Fruit fly (Drosophila melanogaster) whole organism, prepupa: ENCODE data around the gene CG42450.

Source experiments
- Blimp-1 ChIP-seq: fragments of 200-800 bp; sonication (Bioruptor generic); optimal IDR thresholded peaks from 3 replicates; lab custom pipeline; 2017; ENCODE audit warnings: missing biosample characterization, missing genetic modification characterization, mild to moderate bottlenecking, moderate library complexity, missing genetic modification reagents
- CG10669 ChIP-seq: fragments of 200-800 bp; sonication (Bioruptor generic); optimal IDR thresholded peaks from 3 replicates; lab custom pipeline; 2018; ENCODE audit warnings: missing biosample characterization, mild to moderate bottlenecking, missing genetic modification characterization, moderate library complexity
- CG11294 ChIP-seq: fragments of 200-800 bp; sonication (Bioruptor generic); IDR thresholded peaks from 2 replicates; pipeline ENCODE4 v1.3.6; 2022; ENCODE audit warnings: missing biosample characterization, missing genetic modification characterization
- CG15336 ChIP-seq: fragments of 200-800 bp; sonication (Bioruptor generic); IDR thresholded peaks from 2 replicates; pipeline ENCODE4 v1.3.6; 2022; ENCODE audit warnings: missing biosample characterization, missing genetic modification characterization
- CG1621 ChIP-seq: fragments of 200-800 bp; sonication (Bioruptor generic); optimal IDR thresholded peaks from 3 replicates; lab custom pipeline; 2018; ENCODE audit warnings: missing biosample characterization, mild to moderate bottlenecking, missing genetic modification characterization
- CG3032 ChIP-seq: fragments of 200-800 bp; optimal IDR thresholded peaks from 2 replicates; lab custom pipeline; 2019; ENCODE audit warnings: missing biosample characterization, mild to moderate bottlenecking, missing genetic modification characterization, moderate library complexity
- CG31627 ChIP-seq: fragments of 200-800 bp; sonication (Bioruptor generic); optimal IDR thresholded peaks from 3 replicates; lab custom pipeline; 2016; ENCODE audit warnings: missing biosample characterization, missing genetic modification characterization
- CG32006 ChIP-seq: fragments of 200-800 bp; sonication (Bioruptor generic); optimal IDR thresholded peaks from 3 replicates; lab custom pipeline; 2017; ENCODE audit warnings: missing biosample characterization, mild to moderate bottlenecking, missing genetic modification characterization
- CG34406 ChIP-seq: fragments of 200-800 bp; sonication (Bioruptor generic); optimal IDR thresholded peaks from 3 replicates; lab custom pipeline; 2016; ENCODE audit warnings: missing biosample characterization, missing genetic modification characterization
- CG3919 ChIP-seq: fragments of 200-800 bp; sonication (Bioruptor generic); optimal IDR thresholded peaks from 3 replicates; lab custom pipeline; 2016; ENCODE audit warnings: missing biosample characterization, missing genetic modification characterization
- CG6792 ChIP-seq: fragments of 200-800 bp; sonication (Bioruptor generic); optimal IDR thresholded peaks from 3 replicates; lab custom pipeline; 2016; ENCODE audit warnings: missing biosample characterization, missing genetic modification characterization
- CG6808 ChIP-seq: fragments of 200-800 bp; sonication (Bioruptor generic); optimal IDR thresholded peaks from 3 replicates; lab custom pipeline; 2017; ENCODE audit warnings: missing biosample characterization, missing genetic modification characterization, mild to moderate bottlenecking, moderate library complexity, missing genetic modification reagents
- CG6854 ChIP-seq: fragments of 200-800 bp; sonication (Bioruptor generic); optimal IDR thresholded peaks from 2 replicates; lab custom pipeline; 2017; ENCODE audit warnings: missing biosample characterization, mild to moderate bottlenecking, missing genetic modification characterization
- CG7368 ChIP-seq: fragments of 200-800 bp; sonication (Bioruptor generic); optimal IDR thresholded peaks from 3 replicates; lab custom pipeline; 2016; ENCODE audit warnings: missing biosample characterization, missing genetic modification characterization
- CG8632 ChIP-seq: fragments of 200-800 bp; sonication (Bioruptor generic); optimal IDR thresholded peaks from 3 replicates; lab custom pipeline; 2016; ENCODE audit warnings: missing biosample characterization, missing genetic modification characterization
- CG9139 ChIP-seq: fragments of 200-800 bp; sonication (Bioruptor generic); optimal IDR thresholded peaks from 3 replicates; lab custom pipeline; 2017; ENCODE audit warnings: missing biosample characterization, mild to moderate bottlenecking, missing genetic modification characterization
- Eip78C ChIP-seq: fragments of 200-800 bp; sonication (Bioruptor generic); peaks from one replicate; lab custom pipeline; 2016; ENCODE audit warnings: missing biosample characterization, missing genetic modification characterization
- Eip93F ChIP-seq: fragments of 200-800 bp; sonication (Bioruptor generic); optimal IDR thresholded peaks from 2 replicates; lab custom pipeline; 2016; ENCODE audit warnings: missing biosample characterization, mild to moderate bottlenecking, missing genetic modification characterization
- Ets21C ChIP-seq: fragments of 200-800 bp; sonication (Bioruptor generic); optimal IDR thresholded peaks from 3 replicates; lab custom pipeline; 2016; ENCODE audit warnings: missing biosample characterization, missing genetic modification characterization
- Ets96B ChIP-seq: fragments of 200-800 bp; optimal IDR thresholded peaks from 2 replicates; lab custom pipeline; 2019; ENCODE audit warnings: missing biosample characterization, mild to moderate bottlenecking, missing genetic modification characterization, moderate library complexity
- Hr38 ChIP-seq: sonication (Bioruptor generic); optimal IDR thresholded peaks from 2 replicates; lab custom pipeline; 2016; ENCODE audit warnings: missing biosample characterization, missing genetic modification characterization
- Hr39 ChIP-seq: fragments of 200-800 bp; sonication (Bioruptor generic); optimal IDR thresholded peaks from 2 replicates; lab custom pipeline; 2016; ENCODE audit warnings: missing biosample characterization, missing genetic modification characterization
- Hr4 ChIP-seq: fragments of 200-800 bp; sonication (Bioruptor generic); optimal IDR thresholded peaks from 3 replicates; lab custom pipeline; 2016; ENCODE audit warnings: missing biosample characterization, missing genetic modification characterization
- Lpt ChIP-seq: fragments of 200-800 bp; sonication (Bioruptor generic); optimal IDR thresholded peaks from 3 replicates; lab custom pipeline; 2016; ENCODE audit warnings: missing biosample characterization, missing genetic modification characterization
- OdsH ChIP-seq: fragments of 200-800 bp; sonication (Bioruptor generic); optimal IDR thresholded peaks from 3 replicates; lab custom pipeline; 2016; ENCODE audit warnings: missing biosample characterization, missing genetic modification characterization
- Smox ChIP-seq: fragments of 200-800 bp; sonication (Bioruptor generic); optimal IDR thresholded peaks from 3 replicates; lab custom pipeline; 2016; ENCODE audit warnings: missing biosample characterization, missing genetic modification characterization
- Sox14 ChIP-seq: fragments of 200-800 bp; sonication (Bioruptor generic); optimal IDR thresholded peaks from 3 replicates; lab custom pipeline; 2016; ENCODE audit warnings: missing biosample characterization, missing genetic modification characterization
- Sox15 ChIP-seq: fragments of 200-800 bp; sonication (Bioruptor generic); optimal IDR thresholded peaks from 3 replicates; lab custom pipeline; 2016; ENCODE audit warnings: missing biosample characterization, missing genetic modification characterization
- achi ChIP-seq: fragments of 200-800 bp; sonication (Bioruptor generic); optimal IDR thresholded peaks from 3 replicates; lab custom pipeline; 2016; ENCODE audit warnings: missing biosample characterization, missing genetic modification characterization
- acj6 ChIP-seq: fragments of 200-800 bp; sonication (Bioruptor generic); optimal IDR thresholded peaks from 3 replicates; lab custom pipeline; 2016; ENCODE audit warnings: missing biosample characterization, missing genetic modification characterization
- cyc ChIP-seq: fragments of 200-800 bp; sonication (Bioruptor generic); optimal IDR thresholded peaks from 3 replicates; lab custom pipeline; 2016; ENCODE audit warnings: missing biosample characterization, missing genetic modification characterization
- dac ChIP-seq: fragments of 200-800 bp; sonication (Bioruptor generic); optimal IDR thresholded peaks from 2 replicates; lab custom pipeline; 2017; ENCODE audit warnings: missing biosample characterization, mild to moderate bottlenecking, missing genetic modification characterization
- dsx ChIP-seq: fragments of 200-800 bp; optimal IDR thresholded peaks from 3 replicates; lab custom pipeline; 2019; ENCODE audit warnings: missing biosample characterization, mild to moderate bottlenecking, missing genetic modification characterization, moderate library complexity; ENCODE audit not compliant: poor library complexity, severe bottlenecking
- eg ChIP-seq: fragments of 200-800 bp; sonication (Bioruptor generic); IDR thresholded peaks from 3 replicates; pipeline ENCODE4 v1.3.6; 2022; ENCODE audit warnings: missing biosample characterization, missing genetic modification characterization
- esn ChIP-seq: fragments of 200-800 bp; sonication (Bioruptor generic); optimal IDR thresholded peaks from 2 replicates; lab custom pipeline; 2016; ENCODE audit warnings: missing biosample characterization, mild to moderate bottlenecking, missing genetic modification characterization, moderate library complexity
- fd85E ChIP-seq: fragments of 200-800 bp; sonication (Bioruptor generic); optimal IDR thresholded peaks from 3 replicates; lab custom pipeline; 2016; ENCODE audit warnings: missing biosample characterization, missing genetic modification characterization
- lz ChIP-seq: fragments of 200-800 bp; sonication (Bioruptor generic); optimal IDR thresholded peaks from 3 replicates; lab custom pipeline; 2016; ENCODE audit warnings: missing biosample characterization, missing genetic modification characterization
- pdm3 ChIP-seq: fragments of 200-800 bp; sonication (Bioruptor generic); optimal IDR thresholded peaks from 3 replicates; lab custom pipeline; 2016; ENCODE audit warnings: missing biosample characterization, missing genetic modification characterization
- salr ChIP-seq, 2 experiments: fragments of 200-800 bp; sonication (Bioruptor generic); optimal IDR thresholded peaks; 3 replicates each; lab custom pipeline; 2016 to 2018; ENCODE audit warnings: missing biosample characterization in 2 of 2, missing genetic modification characterization in 2 of 2, mild to moderate bottlenecking in 1 of 2
- ss ChIP-seq, 2 experiments: fragments of 200-800 bp; sonication (Bioruptor generic); optimal IDR thresholded peaks; 2 replicates in 1 of 2; 3 replicates in 1 of 2; lab custom pipeline; 2017 to 2018; ENCODE audit warnings: mild to moderate bottlenecking in 2 of 2, missing biosample characterization in 2 of 2, missing genetic modification characterization in 2 of 2, moderate library complexity in 1 of 2
- svp ChIP-seq: fragments of 200-800 bp; sonication (Bioruptor generic); peaks from one replicate; lab custom pipeline; 2016; ENCODE audit warnings: missing biosample characterization, missing genetic modification characterization
- topi ChIP-seq: fragments of 200-800 bp; sonication (Bioruptor generic); optimal IDR thresholded peaks from 3 replicates; lab custom pipeline; 2016; ENCODE audit warnings: missing biosample characterization, missing genetic modification characterization

The CG42450 gene

DNA sequence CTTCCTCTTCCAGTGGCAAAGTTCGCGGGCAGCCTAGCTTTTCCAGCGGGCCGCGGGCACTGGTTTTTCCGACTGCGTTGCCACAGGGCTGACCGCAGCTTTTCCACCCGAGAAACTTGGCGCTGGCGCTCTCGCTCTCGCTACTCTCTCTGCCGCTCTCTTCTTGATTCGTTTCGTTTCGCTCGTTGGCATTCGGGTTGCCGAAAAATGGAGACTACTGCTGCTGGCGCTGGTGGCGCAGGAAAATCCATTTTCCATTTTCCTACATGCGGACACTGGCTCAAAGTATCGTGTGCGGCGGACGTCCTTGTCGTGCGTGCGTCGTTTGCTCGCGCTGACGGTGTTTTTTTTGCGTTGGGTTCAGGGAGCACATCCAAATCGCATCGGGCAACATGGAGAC is at the start of gene CG42450:
CG42450 (plus strand) TSS at position 249 of the 400 bp plus-strand sequence.
- no peak for TF ChIP-seq OdsH (GFP tag; lab: Kevin White, UChicago)
- no peak for TF ChIP-seq CG9139
- TF ChIP-seq CG7368: no peak
- no peak for TF ChIP-seq Ets96B
- TF ChIP-seq Hr38 (GFP tag; lab: Kevin White, UChicago): no peak
- TF ChIP-seq CG15336: no peak
- no peak for TF ChIP-seq lz (GFP tag; lab: Kevin White, UChicago)
- TF ChIP-seq Hr4: no peak
- no peak for TF ChIP-seq CG3032 (tag; lab: Kevin White, UChicago)
- TF ChIP-seq Eip93F: no peak
- TF ChIP-seq Eip78C (GFP tag; lab: Kevin White, UChicago): no peak
- no peak for TF ChIP-seq Sox15 (GFP tag; lab: Kevin White, UChicago)
- TF ChIP-seq CG1621: no peak
- no peak for TF ChIP-seq svp (GFP tag; lab: Kevin White, UChicago)
- no peak for TF ChIP-seq Ets21C
- TF ChIP-seq Hr39 (GFP tag; lab: Kevin White, UChicago): no peak
- TF ChIP-seq salr (GFP tag; optimal IDR thresholded peaks at IDR 0.05; lab: Kevin White, UChicago): no peak

DNA sequence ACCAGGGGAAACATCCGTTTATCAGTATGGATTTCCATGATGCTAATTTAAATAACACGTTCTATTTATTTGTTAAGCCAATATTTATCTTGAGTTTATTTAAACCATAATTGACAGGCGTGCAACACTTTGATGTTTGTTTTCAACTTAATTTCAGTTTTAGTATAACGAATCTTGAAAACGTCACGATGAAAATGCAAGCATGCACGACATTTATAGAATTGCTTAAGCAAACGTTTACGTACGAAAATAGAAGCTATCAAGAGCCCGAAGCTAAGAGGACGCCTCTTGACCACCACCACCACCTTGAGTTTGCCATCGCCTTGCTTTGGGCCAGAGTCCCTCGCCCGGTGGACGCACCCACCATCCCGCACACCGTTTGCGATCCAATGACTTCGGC is 41.7 kb upstream of the CG42450 start:
- TF ChIP-seq CG3919 (GFP tag; lab: Kevin White, UChicago): no peak
- no peak for TF ChIP-seq CG34406 (GFP tag; lab: Kevin White, UChicago)
- no peak for TF ChIP-seq Ets96B
- no peak for TF ChIP-seq CG6808 (GFP tag; lab: Kevin White, UChicago)
- no peak for TF ChIP-seq svp (GFP tag; lab: Kevin White, UChicago)
- TF ChIP-seq Hr4: no peak
- no peak for TF ChIP-seq Blimp-1 (GFP tag; lab: Kevin White, UChicago)
- TF ChIP-seq dac: no peak
- no peak for TF ChIP-seq CG8632 (GFP tag; lab: Kevin White, UChicago)

DNA sequence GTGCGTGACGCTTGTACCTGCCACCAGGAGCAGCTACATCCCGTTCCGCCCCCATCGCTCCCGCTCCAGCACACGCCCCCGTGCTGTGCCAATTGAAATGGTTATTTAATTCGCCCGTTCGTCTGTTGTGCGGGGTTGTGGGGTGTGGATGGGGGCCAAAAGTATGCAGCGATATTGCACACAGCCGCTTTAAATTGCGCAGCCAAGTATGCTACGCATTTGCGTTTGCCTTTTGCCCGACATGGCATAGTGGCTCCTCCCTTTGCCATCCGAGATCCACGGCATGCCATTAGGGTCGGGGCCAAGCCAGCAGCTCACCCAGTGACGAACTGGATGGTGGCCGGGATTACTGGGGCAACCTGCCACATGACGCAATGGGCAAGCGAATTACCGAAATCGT is 41.1 kb upstream of the CG42450 start:
- TF ChIP-seq ss (GFP tag; optimal IDR thresholded peaks at IDR 0.05; lab: Kevin White, UChicago) (peak in 1 of 2 experiments; percentile 17), svp (GFP tag; lab: Kevin White, UChicago) (peak; percentile 53), Eip78C (GFP tag; lab: Kevin White, UChicago) (peak; percentile 45), acj6 (GFP tag; lab: Kevin White, UChicago) (no peak)

DNA sequence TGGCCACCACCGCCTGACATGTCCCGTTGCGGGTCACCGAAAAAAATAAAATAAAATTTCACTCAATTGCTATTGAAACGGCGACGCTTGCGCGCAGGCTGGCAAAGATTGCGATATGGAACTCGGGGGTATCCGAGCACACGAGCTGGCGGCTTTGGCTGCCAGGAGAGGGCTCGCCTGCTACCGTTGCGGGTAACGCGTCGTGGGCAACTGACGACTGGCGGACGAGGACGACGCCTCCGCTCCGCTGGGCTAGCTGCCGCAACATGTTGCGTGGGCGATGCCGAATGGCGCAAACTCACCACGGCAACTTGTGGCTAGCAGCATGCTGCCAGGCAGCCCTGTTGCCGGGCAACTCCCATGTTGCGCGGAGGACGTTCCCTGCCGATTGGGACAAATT is 39.3 kb upstream of the CG42450 start, which contains the start of gene CCKLR-17D3:
CCKLR-17D3 (minus strand) TSS at position 211 of the 400 bp plus-strand sequence.
- TF ChIP-seq eg (GFP tag; lab: Robert Waterston, UW): 0 out of 3 replicates have a peak, but pooled peaks have one; percentile 21
- TF ChIP-seq svp (GFP tag; lab: Kevin White, UChicago): no peak
- TF ChIP-seq, all 60 proteins: peak for 1

DNA sequence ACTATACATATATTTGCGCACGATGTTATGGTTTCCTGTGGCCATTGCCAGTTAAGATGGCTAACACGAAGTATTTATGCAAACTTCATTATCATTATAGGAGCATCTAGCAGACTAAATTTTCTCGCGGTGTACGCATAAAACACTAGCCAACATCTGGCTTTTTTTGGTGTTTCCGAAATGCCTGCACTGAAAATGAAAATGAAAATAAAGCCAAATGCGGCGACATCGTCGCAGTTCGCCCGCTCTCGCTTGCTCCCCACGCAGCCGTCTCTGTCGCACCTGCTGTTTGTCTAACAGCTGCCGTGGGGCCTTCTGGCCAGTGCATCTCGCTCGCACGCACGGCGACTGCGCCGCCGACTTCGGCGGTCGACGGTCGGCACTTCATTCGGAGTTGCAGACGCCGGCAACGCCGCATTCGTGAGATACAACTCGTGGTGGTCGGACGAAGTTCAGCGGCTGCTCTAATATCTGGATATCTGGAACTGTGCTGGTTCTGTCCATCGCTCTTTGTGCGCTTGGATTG is 38.2 kb upstream of the CG42450 start, which contains the start of gene CG6891:
CG6891 (plus strand) TSS at position 411 of the 526 bp plus-strand sequence.
- TF ChIP-seq CG6854 (GFP tag; lab: Kevin White, UChicago): peak; percentile 84
- peak; percentile 100 for TF ChIP-seq Blimp-1 (GFP tag; lab: Kevin White, UChicago)
- TF ChIP-seq eg (GFP tag; lab: Robert Waterston, UW): peak; percentile 57; the same call in 2 of the 3 replicates
- peak; percentile 27 to 49 for TF ChIP-seq ss (GFP tag; optimal IDR thresholded peaks at IDR 0.05; lab: Kevin White, UChicago)
- peak; percentile 62 for TF ChIP-seq topi
- peak; percentile 28 for TF ChIP-seq achi (GFP tag; lab: Kevin White, UChicago)
- TF ChIP-seq dac: no peak
- peak; percentile 45 for TF ChIP-seq CG15336
- peak; percentile 3 for TF ChIP-seq CG9139
- no peak for TF ChIP-seq CG11294
- TF ChIP-seq Smox (GFP tag; lab: Kevin White, UChicago): peak; percentile 57
- peak; percentile 43 for TF ChIP-seq dsx (GFP tag; lab: Kevin White, UChicago)
- peak; percentile 47 for TF ChIP-seq Hr4
- no peak for TF ChIP-seq CG7368
- peak; percentile 58 for TF ChIP-seq pdm3 (GFP tag; lab: Kevin White, UChicago)
- peak; percentile 46 for TF ChIP-seq CG1621
- TF ChIP-seq fd85E: no peak
- TF ChIP-seq cyc (GFP tag; lab: Kevin White, UChicago): peak; percentile 37
- TF ChIP-seq CG6792: peak; percentile 24
- TF ChIP-seq Lpt (GFP tag; lab: Kevin White, UChicago): peak; percentile 13
- TF ChIP-seq CG8632 (GFP tag; lab: Kevin White, UChicago): peak; percentile 13
- no peak for TF ChIP-seq salr (GFP tag; optimal IDR thresholded peaks at IDR 0.05; lab: Kevin White, UChicago)
- peak; percentile 46 for TF ChIP-seq Eip78C (GFP tag; lab: Kevin White, UChicago)
- TF ChIP-seq CG31627 (GFP tag; lab: Kevin White, UChicago): peak; percentile 58
- TF ChIP-seq Eip93F: no peak
- peak; percentile 63 for TF ChIP-seq CG32006 (GFP tag; lab: Kevin White, UChicago)
- TF ChIP-seq CG10669 (GFP tag; lab: Kevin White, UChicago): peak; percentile 22
- peak; percentile 60 for TF ChIP-seq esn
- TF ChIP-seq Sox14: peak; percentile 50
